Worm (Caenorhabditis elegans) whole organism, late embryonic: ENCODE data around the gene H01G02.3.

ENCODE experiments used
- ceh-24 ChIP-seq: sonication (generic microtip); optimal IDR thresholded peaks from 2 replicates; lab custom pipeline; 2016; ENCODE audit warnings: mild to moderate bottlenecking, missing genetic modification characterization, missing compliant biosample characterization
- pqm-1 ChIP-seq: sonication (generic microtip); optimal IDR thresholded peaks from 2 replicates; lab custom pipeline; 2016; ENCODE audit warnings: missing genetic modification characterization, missing compliant biosample characterization
- rnt-1 ChIP-seq: sonication (generic microtip); optimal IDR thresholded peaks from 2 replicates; lab custom pipeline; 2016; ENCODE audit warnings: missing genetic modification characterization, missing compliant biosample characterization
- zip-5 ChIP-seq: sonication (generic microtip); optimal IDR thresholded peaks from 2 replicates; lab custom pipeline; 2016; ENCODE audit warnings: missing genetic modification characterization, missing compliant biosample characterization

- TF ChIP-seq ceh-24 = no peak
- no peak for TF ChIP-seq rnt-1 (tag; lab: Kevin White, UChicago)
- TF ChIP-seq pqm-1 = no peak
- TF ChIP-seq zip-5 = no peak
Observed at ce11 chrIV:11740204-11740603, 52.2 kb downstream of the H01G02.3 start, which contains the start of gene K01A6.4.
